Fruit fly (Drosophila melanogaster): Measurements from ENCODE around the gene CG7829.

Gene CG7829

DNA sequence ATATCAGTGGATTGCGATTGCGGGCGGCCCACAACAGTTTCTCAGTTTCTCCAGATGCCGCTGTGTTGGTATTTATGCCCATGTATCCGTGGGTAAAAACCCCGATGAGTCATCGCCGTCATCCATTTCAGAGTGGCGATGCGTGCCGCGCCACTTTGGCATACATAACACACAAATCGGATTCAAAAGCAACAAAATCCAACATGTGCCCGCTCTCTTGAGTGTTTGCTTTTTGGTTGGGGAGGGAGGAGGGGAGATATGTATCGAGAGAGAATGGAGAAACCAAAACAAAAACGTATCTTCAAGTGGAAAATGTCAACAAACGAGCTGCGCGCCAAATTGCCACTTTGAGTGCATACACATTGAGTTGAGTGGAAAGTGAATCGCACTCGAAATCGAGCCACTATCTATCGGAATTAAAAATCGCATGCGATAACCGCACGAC is 45.9 kb downstream of the CG7829 start:
- TF ChIP-seq CG10565 (GFP tag; optimal IDR thresholded peaks at IDR 0.05) (no peak), so (GFP tag; IDR thresholded peaks at IDR 0.05) (peak; percentile 51; the same call in 1 of the 3 replicates), CG13287 (GFP tag; IDR thresholded peaks at IDR 0.05; ENCODE audit: partially characterized antibody) (peak; percentile 68), ci (GFP tag; IDR thresholded peaks at IDR 0.05) (peak; percentile 61; the same call in 2 of the 3 replicates), Hey (tag; optimal IDR thresholded peaks at IDR 0.05) (peak; percentile 16), sd (tag; optimal IDR thresholded peaks at IDR 0.05) (peak; percentile 95), HmgZ (tag; optimal IDR thresholded peaks at IDR 0.05) (peak; percentile 13), NFAT (GFP tag; IDR thresholded peaks at IDR 0.05) (no peak), HLH3B (GFP tag; IDR thresholded peaks at IDR 0.05) (peak; percentile 30; the same call in 1 of the 2 replicates), Hand (GFP tag; optimal IDR thresholded peaks at IDR 0.05) (peak; percentile 65), sna (GFP tag; IDR thresholded peaks at IDR 0.05; ENCODE audit: partially characterized antibody) (peak; percentile 69; the same call in 1 of the 2 replicates), Hr39 (optimal IDR thresholded peaks at IDR 0.05) (no peak), Med (GFP tag) (peak; percentile 69), CG2875 (GFP tag; optimal IDR thresholded peaks at IDR 0.05) (peak; percentile 45), tna (GFP tag; IDR thresholded peaks at IDR 0.05; ENCODE audit: partially characterized antibody) (peak; percentile 62; the same call in 1 of the 2 replicates), CG15479 (GFP tag; optimal IDR thresholded peaks at IDR 0.05) (peak; percentile 65), CG15269 (tag; optimal IDR thresholded peaks at IDR 0.05) (peak; percentile 24), salm (tag; optimal IDR thresholded peaks at IDR 0.05) (peak; percentile 16), ssp (GFP tag; IDR thresholded peaks at IDR 0.05) (no peak), otp (GFP tag; IDR thresholded peaks at IDR 0.05) (peak; percentile 9; the same call in 1 of the 3 replicates), Atf3 (GFP tag; optimal IDR thresholded peaks at IDR 0.05) (peak; percentile 11), gce (GFP tag; IDR thresholded peaks at IDR 0.05) (0 out of 3 replicates have a peak, but pooled peaks have one; percentile 38), CG1602 (GFP tag; optimal IDR thresholded peaks at IDR 0.05) (no peak), CG17328 (GFP tag; IDR thresholded peaks at IDR 0.05) (0 out of 2 replicates have a peak, but pooled peaks have one; percentile 12), HLH4C (GFP tag; IDR thresholded peaks at IDR 0.05; ENCODE audit: partially characterized antibody) (peak; percentile 33; the same call in 1 of the 3 replicates), Hr51 (GFP tag; optimal IDR thresholded peaks at IDR 0.05) (peak in 1 of 2 experiments; percentile 4), ken (GFP tag; IDR thresholded peaks at IDR 0.05) (peak; percentile 23; the same call in 1 of the 3 replicates), Sin3A (optimal IDR thresholded peaks at IDR 0.05) (no peak), hkb (optimal IDR thresholded peaks at IDR 0.05) (no peak), hkb (GFP tag; IDR thresholded peaks at IDR 0.05) (0 out of 2 replicates have a peak, but pooled peaks have one; percentile 18), NC2β (GFP tag; optimal IDR thresholded peaks at IDR 0.05) (no peak), Stat92E (GFP tag; optimal IDR thresholded peaks at IDR 0.05) (peak in 1 of 3 experiments; percentile 85), her (GFP tag; optimal IDR thresholded peaks at IDR 0.05) (peak; percentile 46), emc (GFP tag; optimal IDR thresholded peaks at IDR 0.05) (no peak), Dp (GFP tag; optimal IDR thresholded peaks at IDR 0.05) (peak; percentile 57), Nf-YB (GFP tag; optimal IDR thresholded peaks at IDR 0.05) (no peak), gcm (GFP tag; optimal IDR thresholded peaks at IDR 0.05) (peak; percentile 55), z (GFP tag; IDR thresholded peaks at IDR 0.05) (peak; percentile 100), zen2 (GFP tag; IDR thresholded peaks at IDR 0.05; ENCODE audit: partially characterized antibody) (peak; percentile 91; the same call in 2 of the 3 replicates), Fer1 (GFP tag; optimal IDR thresholded peaks at IDR 0.05) (peak; percentile 44), nerfin-1 (tag; optimal IDR thresholded peaks at IDR 0.05) (peak; percentile 74), disco-r (GFP tag; optimal IDR thresholded peaks at IDR 0.05) (peak; percentile 44), unc-4 (GFP tag; IDR thresholded peaks at IDR 0.05; ENCODE audit: partially characterized antibody) (peak; percentile 30; the same call in 1 of the 2 replicates), CG10147 (GFP tag; optimal IDR thresholded peaks at IDR 0.05) (no peak), Ets65A (GFP tag) (no peak), CG34422 (GFP tag; IDR thresholded peaks at IDR 0.05) (peak; percentile 26; the same call in 1 of the 3 replicates), inv (GFP tag; IDR thresholded peaks at IDR 0.05; ENCODE audit: partially characterized antibody) (peak; percentile 33; the same call in 1 of the 2 replicates), Opbp (GFP tag; IDR thresholded peaks at IDR 0.05; ENCODE audit: partially characterized antibody) (0 out of 3 replicates have a peak, but pooled peaks have one; percentile 13), CG4707 (GFP tag; optimal IDR thresholded peaks at IDR 0.05) (peak; percentile 67)

All from whole organism, embryonic.